Worm (Caenorhabditis elegans): ENCODE results near the gene C45H4.13.

DNA sequence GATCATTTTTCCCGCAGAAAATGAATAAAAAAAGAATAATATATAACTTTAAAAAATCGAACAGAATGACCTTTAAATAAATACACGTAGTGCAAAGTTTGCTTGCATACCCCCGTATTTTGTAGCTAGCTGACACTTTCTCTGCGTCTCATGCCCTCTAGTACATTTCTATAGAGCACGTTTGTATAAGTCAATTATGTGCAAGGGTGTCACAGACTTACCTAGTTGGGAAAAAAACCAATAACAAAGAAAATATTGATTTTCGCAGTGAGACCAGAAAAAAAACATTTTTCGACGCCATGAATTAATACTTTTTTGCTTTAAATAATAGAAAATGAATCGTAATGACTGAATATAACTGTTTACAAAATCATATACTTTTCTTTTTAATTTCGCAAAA lies 41.5 kb downstream of the C45H4.13 start, which contains the start of gene ckb-4:
- TF ChIP-seq ham-2 (GFP tag; optimal IDR thresholded peaks at IDR 0.05), result no peak
- no peak for TF ChIP-seq unc-62 (GFP tag; optimal IDR thresholded peaks at IDR 0.05)
- TF ChIP-seq pha-4 (tag; optimal IDR thresholded peaks at IDR 0.05), result peak; percentile 43
- peak; percentile 49 for TF ChIP-seq nhr-237 (tag; optimal IDR thresholded peaks at IDR 0.05)
- TF ChIP-seq nhr-28 (tag; optimal IDR thresholded peaks at IDR 0.05), result no peak
- TF ChIP-seq ztf-11 (tag; optimal IDR thresholded peaks at IDR 0.05), result no peak
- peak; percentile 29 for TF ChIP-seq mep-1 (tag; optimal IDR thresholded peaks at IDR 0.05)
- no peak for TF ChIP-seq nhr-12 (tag; optimal IDR thresholded peaks at IDR 0.05)
- TF ChIP-seq flh-1 (GFP tag; optimal IDR thresholded peaks at IDR 0.05), result no peak
- TF ChIP-seq snpc-4 (tag; optimal IDR thresholded peaks at IDR 0.05), result no peak
- no peak for TF ChIP-seq elt-3 (tag; optimal IDR thresholded peaks at IDR 0.05)
- no peak for TF ChIP-seq lsy-2 (tag; optimal IDR thresholded peaks at IDR 0.05)

Measured in whole organism, mixed stage, embryonic.